Fruit fly (Drosophila melanogaster) whole organism, embryonic: ENCODE results near the gene CG6766.

Experiments used
- Asciz ChIP-seq: fragments of 200-800 bp; sonication (Bioruptor generic); optimal IDR thresholded peaks from 2 replicates; lab custom pipeline; 2017; ENCODE audit warnings: missing biosample characterization, mild to moderate bottlenecking, missing genetic modification characterization, missing genetic modification reagents
- Awh ChIP-seq: fragments of 200-800 bp; sonication (Bioruptor generic); IDR thresholded peaks from 2 replicates; pipeline ENCODE4, ENCODE4 v1.3.6; 2022; ENCODE audit warnings: missing biosample characterization, missing genetic modification characterization
- B-H1 ChIP-seq: fragments of 200-800 bp; sonication (Bioruptor generic); IDR thresholded peaks from 3 replicates; pipeline ENCODE4 v1.3.6; 2022; ENCODE audit warnings: missing biosample characterization, missing genetic modification characterization
- C15 ChIP-seq: fragments of 200-800 bp; sonication (Bioruptor generic); IDR thresholded peaks from 3 replicates; pipeline ENCODE4 v1.3.6; 2022; ENCODE audit warnings: missing biosample characterization, missing genetic modification characterization
- CG10366 ChIP-seq: fragments of 200-800 bp; sonication (Bioruptor generic); IDR thresholded peaks from 2 replicates; pipeline ENCODE4 v1.3.6; 2022; ENCODE audit warnings: missing biosample characterization, missing genetic modification characterization
- CG11560 ChIP-seq: fragments of 200-800 bp; sonication (Bioruptor generic); IDR thresholded peaks from 3 replicates; pipeline ENCODE4 v1.3.6; 2022; ENCODE audit warnings: missing biosample characterization, missing genetic modification characterization
- CG15073 ChIP-seq: fragments of 200-800 bp; sonication (Bioruptor generic); optimal IDR thresholded peaks from 2 replicates; lab custom pipeline; 2016; ENCODE audit warnings: missing biosample characterization, missing genetic modification characterization
- CG17328 ChIP-seq: fragments of 200-800 bp; sonication (Bioruptor generic); IDR thresholded peaks from 2 replicates; pipeline ENCODE4 v1.3.6; 2022; ENCODE audit warnings: missing biosample characterization, missing genetic modification characterization
- CG17568 ChIP-seq: fragments of 200-800 bp; sonication (Bioruptor generic); optimal IDR thresholded peaks from 2 replicates; lab custom pipeline; 2018; ENCODE audit warnings: missing biosample characterization, mild to moderate bottlenecking, missing genetic modification characterization, moderate library complexity
- CG17612 ChIP-seq: fragments of 200-800 bp; sonication (Bioruptor generic); IDR thresholded peaks from 2 replicates; pipeline ENCODE4 v1.3.6; 2022; ENCODE audit warnings: missing biosample characterization, missing genetic modification characterization
- CG18262 ChIP-seq: fragments of 200-800 bp; optimal IDR thresholded peaks from 3 replicates; lab custom pipeline; 2019; ENCODE audit warnings: missing biosample characterization, mild to moderate bottlenecking, missing genetic modification characterization, moderate library complexity
- CG42726 ChIP-seq: fragments of 200-800 bp; sonication (Bioruptor generic); IDR thresholded peaks from 2 replicates; pipeline ENCODE4 v1.3.6; 2022; ENCODE audit warnings: missing biosample characterization, missing genetic modification characterization; ENCODE audit not compliant: partially characterized antibody
- CG6689 ChIP-seq: fragments of 200-800 bp; sonication (Bioruptor generic); IDR thresholded peaks from 2 replicates; pipeline ENCODE4 v1.3.6; 2022; ENCODE audit warnings: missing biosample characterization, missing genetic modification characterization
- CG7963 ChIP-seq: fragments of 200-800 bp; sonication (Bioruptor generic); IDR thresholded peaks from 3 replicates; pipeline ENCODE4 v1.3.6; 2022; ENCODE audit warnings: missing biosample characterization, missing genetic modification characterization; ENCODE audit not compliant: partially characterized antibody
- CoRest ChIP-seq: fragments of 200-800 bp; sonication (Bioruptor generic); optimal IDR thresholded peaks from 3 replicates; lab custom pipeline; 2018; ENCODE audit warnings: missing biosample characterization, mild to moderate bottlenecking, missing genetic modification characterization, moderate library complexity
- D ChIP-seq, 2 experiments: fragments of 200-800 bp in 1 of 2; fragments of >200 bp in 1 of 2; sonication (Bioruptor generic) in 1 of 2; optimal IDR thresholded peaks; 2 replicates in 1 of 2; 3 replicates in 1 of 2; lab custom pipeline; 2017; ENCODE audit warnings: mild to moderate bottlenecking in 1 of 2, missing biosample characterization in 1 of 2, missing genetic modification characterization in 1 of 2, missing genetic modification reagents in 1 of 2
- Deaf1 ChIP-seq: fragments of 200-800 bp; optimal IDR thresholded peaks from 3 replicates; lab custom pipeline; 2019; ENCODE audit warnings: missing biosample characterization, mild to moderate bottlenecking, missing genetic modification characterization, moderate library complexity
- Fer1 ChIP-seq: fragments of 200-800 bp; sonication (Bioruptor generic); optimal IDR thresholded peaks from 2 replicates; lab custom pipeline; 2017; ENCODE audit warnings: missing biosample characterization, mild to moderate bottlenecking, missing genetic modification characterization
- Gug ChIP-seq: fragments of 200-800 bp; sonication (Bioruptor generic); IDR thresholded peaks from 4 replicates; pipeline ENCODE4 v1.3.6; 2022; ENCODE audit warnings: missing biosample characterization, missing genetic modification characterization
- HLH3B ChIP-seq: fragments of 200-800 bp; sonication (Bioruptor generic); IDR thresholded peaks from 2 replicates; pipeline ENCODE4 v1.3.6; 2022; ENCODE audit warnings: missing biosample characterization, missing genetic modification characterization
- Hand ChIP-seq: fragments of 200-800 bp; sonication (Bioruptor generic); optimal IDR thresholded peaks from 2 replicates; lab custom pipeline; 2017; ENCODE audit warnings: mild to moderate bottlenecking, missing biosample characterization, missing genetic modification reagents, missing genetic modification characterization
- Jarid2 ChIP-seq: fragments of 200-800 bp; sonication (Bioruptor generic); optimal IDR thresholded peaks from 3 replicates; lab custom pipeline; 2017; ENCODE audit warnings: mild to moderate bottlenecking, missing biosample characterization, missing genetic modification reagents, missing genetic modification characterization
- Meics ChIP-seq: fragments of 200-800 bp; sonication (Bioruptor generic); optimal IDR thresholded peaks from 2 replicates; lab custom pipeline; 2017; ENCODE audit warnings: missing biosample characterization, mild to moderate bottlenecking, missing genetic modification characterization
- NK7.1 ChIP-seq: fragments of 200-800 bp; sonication (Bioruptor generic); optimal IDR thresholded peaks from 3 replicates; lab custom pipeline; 2016; ENCODE audit warnings: missing biosample characterization, missing genetic modification characterization
- Neu2 ChIP-seq: fragments of 200-800 bp; sonication (Bioruptor generic); optimal IDR thresholded peaks from 3 replicates; lab custom pipeline; 2016; ENCODE audit warnings: missing biosample characterization, missing genetic modification characterization, borderline replicate concordance
- NfI ChIP-seq: fragments of 200-800 bp; sonication (Bioruptor generic); optimal IDR thresholded peaks from 3 replicates; lab custom pipeline; 2018; ENCODE audit warnings: missing biosample characterization, mild to moderate bottlenecking, missing genetic modification characterization, moderate library complexity
- Oaz ChIP-seq: fragments of 200-800 bp; sonication (Bioruptor generic); IDR thresholded peaks from 2 replicates; pipeline ENCODE4 v1.3.6; 2022; ENCODE audit warnings: missing biosample characterization, missing genetic modification characterization
- Optix ChIP-seq: fragments of 200-800 bp; sonication (Bioruptor generic); IDR thresholded peaks from 3 replicates; pipeline ENCODE4 v1.3.6; 2022; ENCODE audit warnings: missing biosample characterization, missing genetic modification characterization
- Ravus ChIP-seq: fragments of 200-800 bp; sonication (Bioruptor generic); IDR thresholded peaks from 2 replicates; pipeline ENCODE4 v1.3.6; 2022; ENCODE audit warnings: missing biosample characterization, missing genetic modification characterization
- TFAM ChIP-seq: fragments of 200-800 bp; sonication (Bioruptor generic); optimal IDR thresholded peaks from 2 replicates; lab custom pipeline; 2017; ENCODE audit warnings: missing biosample characterization, missing genetic modification characterization, inconsistent platforms
- ab ChIP-seq: fragments of 200-800 bp; sonication (Bioruptor generic); optimal IDR thresholded peaks from 2 replicates; lab custom pipeline; 2016; ENCODE audit warnings: missing biosample characterization, missing genetic modification characterization
- abd-A ChIP-seq: fragments of 200-800 bp; sonication (Bioruptor generic); optimal IDR thresholded peaks from 3 replicates; lab custom pipeline; 2019; ENCODE audit warnings: missing biosample characterization, mild to moderate bottlenecking, missing genetic modification characterization, moderate library complexity
- ac ChIP-seq: fragments of 200-800 bp; sonication (Bioruptor generic); optimal IDR thresholded peaks from 3 replicates; lab custom pipeline; 2017; ENCODE audit warnings: missing biosample characterization, mild to moderate bottlenecking, missing genetic modification characterization
- cad ChIP-seq: fragments of >200 bp; optimal IDR thresholded peaks from 2 replicates; lab custom pipeline; 2017; ENCODE audit warnings: missing biosample characterization, missing genetic modification characterization
- cg ChIP-seq: fragments of 200-800 bp; sonication (Bioruptor generic); optimal IDR thresholded peaks from 3 replicates; lab custom pipeline; 2019; ENCODE audit warnings: missing biosample characterization, mild to moderate bottlenecking, missing genetic modification characterization, moderate library complexity
- gro ChIP-seq: fragments of 200-800 bp; sonication (Bioruptor generic); optimal IDR thresholded peaks from 2 replicates; lab custom pipeline; 2016; ENCODE audit warnings: missing biosample characterization, missing genetic modification characterization
- hth ChIP-seq: fragments of >200 bp; optimal IDR thresholded peaks from 2 replicates; lab custom pipeline; 2017; ENCODE audit warnings: inconsistent platforms
- inv ChIP-seq: fragments of 200-800 bp; sonication (Bioruptor generic); IDR thresholded peaks from 2 replicates; pipeline ENCODE4 v1.3.6; 2022; ENCODE audit warnings: missing biosample characterization, missing genetic modification characterization; ENCODE audit not compliant: partially characterized antibody
- kay ChIP-seq: fragments of 200-800 bp; sonication (Bioruptor generic); optimal IDR thresholded peaks from 2 replicates; lab custom pipeline; 2016; ENCODE audit warnings: missing biosample characterization, missing genetic modification characterization
- pan ChIP-seq, 4 experiments: fragments of >200 bp in 3 of 4; fragments of 200-800 bp in 1 of 4; sonication (Bioruptor generic) in 1 of 4; optimal IDR thresholded peaks in 3 of 4; IDR thresholded peaks in 1 of 4; 2 replicates each; pipeline versions ENCODE4 v1.3.6 to Lab custom; 2017 to 2022; ENCODE audit warnings: missing biosample characterization in 2 of 4, missing genetic modification characterization in 2 of 4, mixed read lengths in 1 of 4
- pzg ChIP-seq: fragments of 200-800 bp; sonication (Bioruptor generic); optimal IDR thresholded peaks from 3 replicates; lab custom pipeline; 2018; ENCODE audit warnings: missing biosample characterization, mild to moderate bottlenecking, missing genetic modification characterization, moderate library complexity
- sc ChIP-seq, 3 experiments: fragments of >200 bp in 2 of 3; fragments of 200-800 bp in 1 of 3; sonication (Bioruptor generic) in 1 of 3; optimal IDR thresholded peaks; 2 replicates in 2 of 3; 3 replicates in 1 of 3; lab custom pipeline; 2017; ENCODE audit warnings: mild to moderate bottlenecking in 1 of 3, missing biosample characterization in 1 of 3, missing genetic modification characterization in 1 of 3, missing genetic modification reagents in 1 of 3
- sens ChIP-seq: fragments of 200-800 bp; sonication (Bioruptor generic); peaks from one replicate; lab custom pipeline; 2016; ENCODE audit warnings: missing biosample characterization, missing genetic modification characterization
- sim ChIP-seq: fragments of 200-800 bp; sonication (Bioruptor generic); IDR thresholded peaks from 2 replicates; pipeline ENCODE4 v1.3.6; 2022; ENCODE audit warnings: missing biosample characterization, missing genetic modification characterization
- sna ChIP-seq: fragments of 200-800 bp; sonication (Bioruptor generic); IDR thresholded peaks from 2 replicates; pipeline ENCODE4 v1.3.6; 2022; ENCODE audit warnings: missing biosample characterization, missing genetic modification characterization; ENCODE audit not compliant: partially characterized antibody
- tna ChIP-seq: fragments of 200-800 bp; sonication (Bioruptor generic); IDR thresholded peaks from 2 replicates; pipeline ENCODE4 v1.3.6; 2022; ENCODE audit warnings: missing biosample characterization, missing genetic modification characterization; ENCODE audit not compliant: partially characterized antibody
- vfl ChIP-seq: fragments of 200-800 bp; sonication (Bioruptor generic); optimal IDR thresholded peaks from 2 replicates; lab custom pipeline; 2016; ENCODE audit warnings: missing biosample characterization, missing genetic modification characterization
- zen ChIP-seq: fragments of 200-800 bp; sonication (Bioruptor generic); optimal IDR thresholded peaks from 3 replicates; lab custom pipeline; 2018; ENCODE audit warnings: missing biosample characterization, mild to moderate bottlenecking, missing genetic modification characterization, moderate library complexity

CG6766 gene

dm6 chr2L:12010877-12011666 is 29.4 kb downstream of the CG6766 start (continued):
- TF ChIP-seq Deaf1 (tag; lab: Kevin White, UChicago): peak; percentile 61
- no peak for TF ChIP-seq gro (GFP tag; lab: Kevin White, UChicago)
- TF ChIP-seq ac (GFP tag; lab: Kevin White, UChicago): peak; percentile 51
- no peak for TF ChIP-seq CG42726 (GFP tag; lab: Robert Waterston, UW)
- TF ChIP-seq sim (GFP tag; lab: Robert Waterston, UW): no peak
- no peak for TF ChIP-seq tna (GFP tag; lab: Robert Waterston, UW)
- TF ChIP-seq Meics (GFP tag; lab: Kevin White, UChicago): peak; percentile 95
- no peak for TF ChIP-seq pan (optimal IDR thresholded peaks at IDR 0.05; lab: Kevin White, UChicago)
- no peak for TF ChIP-seq pan (GFP tag; optimal IDR thresholded peaks at IDR 0.05 in 1 of 2, IDR thresholded peaks at IDR 0.05 in 1 of 2)
- TF ChIP-seq NK7.1 (GFP tag; lab: Kevin White, UChicago): peak; percentile 31
- peak; percentile 100 for TF ChIP-seq CG18262 (tag; lab: Kevin White, UChicago)
- no peak for TF ChIP-seq Awh (GFP tag; lab: Robert Waterston, UW)
- peak; percentile 95 for TF ChIP-seq NfI (GFP tag; lab: Kevin White, UChicago)
- peak; percentile 89 for TF ChIP-seq kay (GFP tag; lab: Kevin White, UChicago)
- no peak for TF ChIP-seq Ravus
- TF ChIP-seq vfl (GFP tag; lab: Kevin White, UChicago): peak; percentile 84
- no peak for TF ChIP-seq cg (GFP tag; lab: Kevin White, UChicago)
- no peak for TF ChIP-seq HLH3B (GFP tag; lab: Robert Waterston, UW)
- TF ChIP-seq Neu2: no peak
- TF ChIP-seq hth: no peak
- no peak for TF ChIP-seq B-H1 (GFP tag; lab: Robert Waterston, UW)
- TF ChIP-seq CoRest (tag; lab: Kevin White, UChicago): peak; percentile 97
- no peak for TF ChIP-seq CG11560
- TF ChIP-seq D (optimal IDR thresholded peaks at IDR 0.05; lab: Kevin White, UChicago): no peak
- TF ChIP-seq D (GFP tag; optimal IDR thresholded peaks at IDR 0.05; lab: Kevin White, UChicago): peak; percentile 78
- TF ChIP-seq abd-A: peak; percentile 100
- peak; percentile 96 for TF ChIP-seq Fer1
- no peak for TF ChIP-seq cad (GFP tag; lab: Kevin White, UChicago)
- TF ChIP-seq CG17328 (GFP tag; lab: Robert Waterston, UW): no peak
- peak; percentile 36 for TF ChIP-seq CG15073 (GFP tag; lab: Kevin White, UChicago)
- TF ChIP-seq zen (tag; lab: Kevin White, UChicago): peak; percentile 92
- no peak for TF ChIP-seq Oaz (GFP tag; lab: Robert Waterston, UW)
- TF ChIP-seq ab (GFP tag; lab: Kevin White, UChicago): peak; percentile 37
- TF ChIP-seq C15: no peak
- no peak for TF ChIP-seq CG10366 (GFP tag; lab: Robert Waterston, UW)
- no peak for TF ChIP-seq CG7963
- peak; percentile 84 for TF ChIP-seq Gug (GFP tag; lab: Robert Waterston, UW)
- peak; percentile 92 for TF ChIP-seq Hand (GFP tag; lab: Kevin White, UChicago)
- TF ChIP-seq sna (GFP tag; lab: Robert Waterston, UW): no peak
- peak; percentile 6 for TF ChIP-seq pzg (GFP tag; lab: Kevin White, UChicago)
- no peak for TF ChIP-seq inv (GFP tag; lab: Robert Waterston, UW)
- no peak for TF ChIP-seq sc (optimal IDR thresholded peaks at IDR 0.05; lab: Kevin White, UChicago)
- TF ChIP-seq sc (GFP tag; optimal IDR thresholded peaks at IDR 0.05; lab: Kevin White, UChicago): peak; percentile 75
- peak; percentile 73 for TF ChIP-seq Jarid2
- TF ChIP-seq CG17568 (GFP tag; lab: Kevin White, UChicago): peak; percentile 68
- peak; percentile 97 for TF ChIP-seq sens
- no peak for TF ChIP-seq Optix
- peak; percentile 84 for TF ChIP-seq Asciz (GFP tag; lab: Kevin White, UChicago)
- peak; percentile 8 for TF ChIP-seq TFAM (GFP tag; lab: Kevin White, UChicago)
- no peak for TF ChIP-seq CG17612
- no peak for TF ChIP-seq CG6689 (GFP tag; lab: Robert Waterston, UW)
